Worm (Caenorhabditis elegans) whole organism, young adult: Measurements from ENCODE around the gene exc-6.

Experiments used
- B0019.2 ChIP-seq: fragments of 200-800 bp; sonication (Bioruptor generic); conservative IDR thresholded peaks from 2 replicates; pipeline ENCODE4 v1.3.6; 2022; ENCODE audit warnings: missing genetic modification reagents, missing genetic modification characterization, missing compliant biosample characterization
- B0261.1 ChIP-seq: sonication (generic microtip); optimal IDR thresholded peaks from 2 replicates; lab custom pipeline; 2016; ENCODE audit warnings: mild to moderate bottlenecking, missing genetic modification characterization, moderate library complexity, missing compliant biosample characterization
- B0336.3 ChIP-seq: fragments of 200-800 bp; sonication (Bioruptor generic); IDR thresholded peaks from 2 replicates; pipeline ENCODE4 v1.3.6; 2022; ENCODE audit warnings: missing genetic modification characterization, missing compliant biosample characterization
- F10E7.11 ChIP-seq: sonication (generic microtip); optimal IDR thresholded peaks from 2 replicates; lab custom pipeline; 2017; ENCODE audit warnings: mild to moderate bottlenecking, missing genetic modification characterization, moderate library complexity, missing compliant biosample characterization
- F33H1.4 ChIP-seq: fragments of 200-800 bp; sonication (Bioruptor generic); IDR thresholded peaks from 2 replicates; pipeline ENCODE4 v1.3.6; 2022; ENCODE audit warnings: missing genetic modification reagents, missing genetic modification characterization, missing compliant biosample characterization
- F37B4.10 ChIP-seq: fragments of 200-800 bp; sonication (Bioruptor generic); IDR thresholded peaks from 2 replicates; pipeline ENCODE4 v1.3.6; 2022; ENCODE audit warnings: missing genetic modification characterization, missing compliant biosample characterization
- F49E8.2 ChIP-seq: sonication (generic microtip); optimal IDR thresholded peaks from 3 replicates; lab custom pipeline; 2017; ENCODE audit warnings: missing genetic modification characterization, mild to moderate bottlenecking, missing compliant biosample characterization, antibody characterized with exemption, moderate library complexity; ENCODE audit not compliant: insufficient read depth
- F57C9.4 ChIP-seq: sonication (generic microtip); optimal IDR thresholded peaks from 2 replicates; lab custom pipeline; 2017; ENCODE audit warnings: mild to moderate bottlenecking, missing genetic modification characterization, missing compliant biosample characterization
- K11D2.4 ChIP-seq: fragments of 200-800 bp; sonication (Bioruptor generic); IDR thresholded peaks from 2 replicates; pipeline ENCODE4 v1.3.6; 2022; ENCODE audit warnings: missing genetic modification reagents, missing genetic modification characterization, missing compliant biosample characterization
- K12H6.12 ChIP-seq: fragments of 200-800 bp; sonication (Bioruptor generic); optimal IDR thresholded peaks from 2 replicates; lab custom pipeline; 2018; ENCODE audit warnings: mild to moderate bottlenecking, missing genetic modification characterization, missing compliant biosample characterization
- T07F8.4 ChIP-seq: sonication (generic microtip); optimal IDR thresholded peaks from 2 replicates; lab custom pipeline; 2016; ENCODE audit warnings: mild to moderate bottlenecking, missing genetic modification characterization, moderate library complexity, missing compliant biosample characterization
- akir-1 ChIP-seq: fragments of 200-800 bp; sonication (Bioruptor generic); optimal IDR thresholded peaks from 2 replicates; lab custom pipeline; 2018; ENCODE audit warnings: mild to moderate bottlenecking, missing genetic modification characterization, moderate library complexity, missing compliant biosample characterization
- aptf-3 ChIP-seq: fragments of 200-800 bp; sonication (Bioruptor generic); IDR thresholded peaks from 2 replicates; pipeline ENCODE4 v1.3.6; 2022; ENCODE audit warnings: missing genetic modification characterization, missing compliant biosample characterization
- atf-7 ChIP-seq: sonication (generic microtip); optimal IDR thresholded peaks from 2 replicates; lab custom pipeline; 2017; ENCODE audit warnings: mild to moderate bottlenecking, missing genetic modification characterization, missing compliant biosample characterization
- athp-1 ChIP-seq: sonication (generic microtip); optimal IDR thresholded peaks from 2 replicates; lab custom pipeline; 2017; ENCODE audit warnings: mild to moderate bottlenecking, missing genetic modification characterization, missing compliant biosample characterization
- attf-3 ChIP-seq: fragments of 200-800 bp; sonication (Bioruptor generic); conservative IDR thresholded peaks from 2 replicates; pipeline ENCODE4 v1.3.6; 2022; ENCODE audit warnings: missing genetic modification reagents, missing genetic modification characterization, missing compliant biosample characterization
- bed-2 ChIP-seq: fragments of 200-800 bp; sonication (Bioruptor generic); IDR thresholded peaks from 2 replicates; pipeline ENCODE4 v1.3.6; 2022; ENCODE audit warnings: missing genetic modification reagents, missing genetic modification characterization, missing compliant biosample characterization
- ceh-27 ChIP-seq: fragments of 200-800 bp; sonication (Bioruptor generic); optimal IDR thresholded peaks from 2 replicates; lab custom pipeline; 2018; ENCODE audit warnings: mild to moderate bottlenecking, missing genetic modification characterization, moderate library complexity, missing compliant biosample characterization
- ceh-58 ChIP-seq: fragments of 200-800 bp; sonication (Bioruptor generic); IDR thresholded peaks from 2 replicates; pipeline ENCODE4 v1.3.6; 2022; ENCODE audit warnings: missing genetic modification characterization, missing compliant biosample characterization
- egl-44 ChIP-seq: fragments of 200-800 bp; sonication (Bioruptor generic); IDR thresholded peaks from 2 replicates; pipeline ENCODE4 v1.3.6; 2022; ENCODE audit warnings: missing genetic modification reagents, missing genetic modification characterization, missing compliant biosample characterization
- egrh-3 ChIP-seq: fragments of 200-800 bp; sonication (Bioruptor generic); IDR thresholded peaks from 2 replicates; pipeline ENCODE4 v1.3.6; 2022; ENCODE audit warnings: missing genetic modification reagents, missing genetic modification characterization, missing compliant biosample characterization
- ekl-4 ChIP-seq: fragments of 200-800 bp; sonication (Bioruptor generic); IDR thresholded peaks from 2 replicates; pipeline ENCODE4 v1.3.6; 2022; ENCODE audit warnings: missing genetic modification reagents, missing genetic modification characterization, missing compliant biosample characterization
- fkh-3 ChIP-seq: sonication (generic microtip); optimal IDR thresholded peaks from 2 replicates; lab custom pipeline; 2016; ENCODE audit warnings: mild to moderate bottlenecking, missing genetic modification characterization, missing compliant biosample characterization
- him-1 ChIP-seq: sonication (generic microtip); optimal IDR thresholded peaks from 2 replicates; lab custom pipeline; 2016; ENCODE audit warnings: missing genotype, missing genetic modification reagents, missing genetic modification characterization, missing compliant biosample characterization
- hlh-26 ChIP-seq: fragments of 200-800 bp; sonication (Bioruptor generic); conservative IDR thresholded peaks from 2 replicates; pipeline ENCODE4 v1.3.6; 2022; ENCODE audit warnings: missing genetic modification reagents, missing genetic modification characterization, missing compliant biosample characterization
- hmg-20 ChIP-seq: fragments of 200-800 bp; sonication (Bioruptor generic); IDR thresholded peaks from 2 replicates; pipeline ENCODE4 v1.3.6; 2022; ENCODE audit warnings: missing genetic modification reagents, missing genetic modification characterization, missing compliant biosample characterization
- lag-1 ChIP-seq: fragments of 200-800 bp; sonication (Bioruptor generic); IDR thresholded peaks from 2 replicates; pipeline ENCODE4 v1.3.6; 2022; ENCODE audit warnings: missing genetic modification reagents, missing genetic modification characterization, missing compliant biosample characterization
- lin-26 ChIP-seq: fragments of 200-800 bp; sonication (Bioruptor generic); IDR thresholded peaks from 2 replicates; pipeline ENCODE4 v1.3.6; 2022; ENCODE audit warnings: missing genetic modification reagents, missing genetic modification characterization, missing compliant biosample characterization
- lin-54 ChIP-seq: fragments of 200-800 bp; sonication (Bioruptor generic); optimal IDR thresholded peaks from 2 replicates; lab custom pipeline; 2018; ENCODE audit warnings: mild to moderate bottlenecking, missing genetic modification characterization, missing compliant biosample characterization
- lir-1 ChIP-seq: fragments of 200-800 bp; sonication (Bioruptor generic); conservative IDR thresholded peaks from 2 replicates; pipeline ENCODE4 v1.3.6; 2022; ENCODE audit warnings: missing genetic modification reagents, missing genetic modification characterization, missing compliant biosample characterization
- lsl-1 ChIP-seq: fragments of 200-800 bp; sonication (Bioruptor generic); optimal IDR thresholded peaks from 2 replicates; lab custom pipeline; 2018; ENCODE audit warnings: mild to moderate bottlenecking, missing genetic modification characterization, moderate library complexity, missing compliant biosample characterization
- madf-3 ChIP-seq: fragments of 200-800 bp; sonication (Bioruptor generic); IDR thresholded peaks from 2 replicates; pipeline ENCODE4 v1.3.6; 2022; ENCODE audit warnings: missing genetic modification reagents, missing genetic modification characterization, missing compliant biosample characterization
- madf-6 ChIP-seq: fragments of 200-800 bp; sonication (Bioruptor generic); IDR thresholded peaks from 2 replicates; pipeline ENCODE4 v1.3.6; 2022; ENCODE audit warnings: missing genetic modification reagents, missing genetic modification characterization, missing compliant biosample characterization
- mcd-1 ChIP-seq: fragments of 200-800 bp; sonication (Bioruptor generic); IDR thresholded peaks from 2 replicates; pipeline ENCODE4 v1.3.6; 2022; ENCODE audit warnings: missing genetic modification reagents, missing genetic modification characterization, missing compliant biosample characterization
- mel-28 ChIP-seq: sonication (generic microtip); optimal IDR thresholded peaks from 2 replicates; lab custom pipeline; 2016; ENCODE audit warnings: borderline replicate concordance, mild to moderate bottlenecking, missing genetic modification characterization, missing compliant biosample characterization
- mes-4 ChIP-seq: sonication (generic microtip); optimal IDR thresholded peaks from 2 replicates; lab custom pipeline; 2016; ENCODE audit warnings: missing genotype, missing genetic modification characterization, missing compliant biosample characterization
- nhr-179 ChIP-seq: sonication (generic microtip); optimal IDR thresholded peaks from 2 replicates; lab custom pipeline; 2016; ENCODE audit warnings: mild to moderate bottlenecking, missing genetic modification characterization, missing compliant biosample characterization
- pbrm-1 ChIP-seq: fragments of 200-800 bp; sonication (Bioruptor generic); IDR thresholded peaks from 2 replicates; pipeline ENCODE4 v1.3.6; 2022; ENCODE audit warnings: missing genetic modification reagents, missing genetic modification characterization, missing compliant biosample characterization
- rcor-1 ChIP-seq: fragments of 200-800 bp; sonication (Bioruptor generic); IDR thresholded peaks from 2 replicates; pipeline ENCODE4 v1.3.6; 2022; ENCODE audit warnings: missing genetic modification reagents, missing genetic modification characterization, missing compliant biosample characterization
- repo-1 ChIP-seq: sonication (generic microtip); optimal IDR thresholded peaks from 2 replicates; lab custom pipeline; 2017; ENCODE audit warnings: mild to moderate bottlenecking, missing genetic modification characterization, missing compliant biosample characterization
- sea-2 ChIP-seq: fragments of 200-800 bp; sonication (Bioruptor generic); IDR thresholded peaks from 2 replicates; pipeline ENCODE4 v1.3.6; 2022; ENCODE audit warnings: missing genetic modification characterization, missing compliant biosample characterization
- snpc-3.4 ChIP-seq: sonication (generic microtip); optimal IDR thresholded peaks from 2 replicates; lab custom pipeline; 2017; ENCODE audit warnings: missing genetic modification characterization, mild to moderate bottlenecking, missing compliant biosample characterization, antibody characterized with exemption, moderate library complexity, missing genotype, missing genetic modification reagents
- zfh-2 ChIP-seq: fragments of 200-800 bp; sonication (Bioruptor generic); conservative IDR thresholded peaks from 2 replicates; pipeline ENCODE4 v1.3.6; 2022; ENCODE audit warnings: missing genetic modification reagents, missing genetic modification characterization, missing compliant biosample characterization
- ztf-22 ChIP-seq: fragments of 200-800 bp; sonication (Bioruptor generic); optimal IDR thresholded peaks from 2 replicates; lab custom pipeline; 2018; ENCODE audit warnings: mild to moderate bottlenecking, missing genetic modification characterization, moderate library complexity, missing compliant biosample characterization
- ztf-3 ChIP-seq: fragments of 200-800 bp; sonication (Bioruptor generic); optimal IDR thresholded peaks from 2 replicates; lab custom pipeline; 2018; ENCODE audit warnings: mild to moderate bottlenecking, missing genetic modification characterization, missing compliant biosample characterization

The exc-6 gene

DNA sequence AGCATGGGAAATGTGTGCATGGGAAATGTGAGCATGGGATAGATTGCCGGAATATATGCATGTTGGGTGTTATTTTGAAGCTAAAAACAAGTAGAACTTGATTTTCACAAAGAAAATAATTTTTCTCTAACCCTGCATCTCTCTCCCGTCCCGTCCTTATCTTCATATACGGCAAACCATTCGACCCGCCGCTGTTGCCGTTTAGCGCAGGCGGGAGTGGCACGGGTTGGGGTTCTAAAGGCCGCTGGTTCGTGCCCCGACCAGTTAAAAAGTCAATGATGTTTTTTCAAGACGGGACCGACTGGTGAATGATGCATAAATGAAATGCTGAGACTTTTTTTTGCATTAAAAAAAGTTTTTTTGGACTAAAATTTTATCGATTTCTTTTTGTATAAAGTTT lies 19.2 kb downstream of the exc-6 start (continued):
- no peak for TF ChIP-seq F10E7.11
- TF ChIP-seq fkh-3 (tag; lab: Kevin White, UChicago), result peak; percentile 21
- TF ChIP-seq ceh-58 (GFP tag; lab: Robert Waterston, UW), result no peak
- peak; percentile 36 for TF ChIP-seq athp-1 (tag; lab: Kevin White, UChicago)
- peak; percentile 64; the same call in 1 of the 2 replicates for TF ChIP-seq pbrm-1
- no peak for TF ChIP-seq akir-1 (GFP tag; lab: Kevin White, UChicago)
- peak; percentile 48 for TF ChIP-seq lin-54 (GFP tag; lab: Kevin White, UChicago)
- TF ChIP-seq zfh-2 (GFP tag; lab: Robert Waterston, UW), result peak; percentile 53
- no peak for TF ChIP-seq ekl-4
- no peak for TF ChIP-seq hmg-20 (GFP tag; lab: Robert Waterston, UW)
- 0 out of 2 replicates have a peak, but pooled peaks have one; percentile 24 for TF ChIP-seq rcor-1 (GFP tag; lab: Robert Waterston, UW)
- no peak for TF ChIP-seq B0336.3 (GFP tag; lab: Robert Waterston, UW)
- TF ChIP-seq mes-4 (tag; lab: Kevin White, UChicago), result no peak
- TF ChIP-seq aptf-3 (GFP tag; lab: Robert Waterston, UW), result 0 out of 2 replicates have a peak, but pooled peaks have one; percentile 48
- no peak for TF ChIP-seq lir-1 (GFP tag; lab: Robert Waterston, UW)
- no peak for TF ChIP-seq sea-2 (GFP tag; lab: Robert Waterston, UW)
- TF ChIP-seq atf-7 (tag; lab: Kevin White, UChicago), result peak; percentile 20
- TF ChIP-seq egl-44, result no peak
- TF ChIP-seq B0261.1 (tag; lab: Kevin White, UChicago), result peak; percentile 77
- TF ChIP-seq hlh-26 (GFP tag; lab: Robert Waterston, UW), result no peak
- TF ChIP-seq egrh-3 (GFP tag; lab: Robert Waterston, UW), result 0 out of 2 replicates have a peak, but pooled peaks have one; percentile 25
- TF ChIP-seq F33H1.4 (GFP tag; lab: Robert Waterston, UW), result peak; percentile 33; the same call in 1 of the 2 replicates
- peak; percentile 52 for TF ChIP-seq lsl-1 (GFP tag; lab: Kevin White, UChicago)

DNA sequence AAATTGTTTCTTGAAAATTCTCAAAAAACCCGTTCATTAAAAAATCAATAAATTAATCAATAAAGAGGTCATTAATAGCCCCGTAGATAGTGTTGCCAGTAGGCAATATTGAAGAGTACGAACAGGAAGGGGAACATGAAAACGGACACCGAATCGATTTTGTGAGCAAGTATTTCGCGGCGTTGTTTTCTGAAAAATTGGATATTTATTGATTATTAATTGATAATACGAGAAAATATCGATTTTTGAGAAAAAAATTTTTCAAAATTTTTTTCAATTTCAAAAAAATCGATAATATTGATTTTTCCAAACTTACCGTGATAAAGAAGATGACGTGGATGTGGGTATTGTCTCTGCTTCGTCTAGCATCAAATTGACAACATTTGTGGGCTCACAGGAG lies 22.5 kb downstream of the exc-6 start:
- TF ChIP-seq F57C9.4 (tag; lab: Kevin White, UChicago), result no peak
- TF ChIP-seq snpc-3.4 (tag; lab: Kevin White, UChicago), result no peak
- no peak for TF ChIP-seq egl-44
- TF ChIP-seq hlh-26 (GFP tag; lab: Robert Waterston, UW), result no peak
- TF ChIP-seq him-1, result no peak
- no peak for TF ChIP-seq mcd-1
- TF ChIP-seq madf-6, result no peak
- no peak for TF ChIP-seq mel-28 (tag; lab: Kevin White, UChicago)
- no peak for TF ChIP-seq madf-3 (GFP tag; lab: Robert Waterston, UW)
- TF ChIP-seq lag-1, result no peak
- no peak for TF ChIP-seq F49E8.2 (tag; lab: Kevin White, UChicago)
- no peak for TF ChIP-seq K12H6.12
- TF ChIP-seq bed-2, result no peak
- no peak for TF ChIP-seq ztf-3
- TF ChIP-seq, all 124 proteins: peak for 0

DNA sequence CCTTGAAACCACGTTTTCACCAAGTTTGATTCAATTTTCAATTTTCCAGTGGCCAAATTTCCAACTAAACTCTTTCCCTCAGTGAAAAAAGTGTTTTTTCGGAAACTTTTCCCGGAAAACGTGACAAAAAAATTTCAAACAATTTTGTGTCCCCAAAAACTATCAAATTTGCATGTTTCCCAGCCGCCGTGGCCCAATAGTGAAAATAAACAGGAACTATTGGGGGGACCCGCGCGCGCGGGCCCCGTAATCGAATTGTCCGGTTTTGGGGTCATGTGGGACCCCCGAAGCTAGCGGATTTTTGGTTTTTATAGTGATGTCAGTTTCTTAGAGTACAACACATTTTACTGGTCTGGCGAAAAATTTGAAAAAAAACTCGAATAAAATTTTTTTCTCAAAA lies 28.5 kb downstream of the exc-6 start:
- TF ChIP-seq athp-1 (tag; lab: Kevin White, UChicago), result no peak
- 0 out of 2 replicates have a peak, but pooled peaks have one; percentile 31 for TF ChIP-seq zfh-2 (GFP tag; lab: Robert Waterston, UW)

DNA sequence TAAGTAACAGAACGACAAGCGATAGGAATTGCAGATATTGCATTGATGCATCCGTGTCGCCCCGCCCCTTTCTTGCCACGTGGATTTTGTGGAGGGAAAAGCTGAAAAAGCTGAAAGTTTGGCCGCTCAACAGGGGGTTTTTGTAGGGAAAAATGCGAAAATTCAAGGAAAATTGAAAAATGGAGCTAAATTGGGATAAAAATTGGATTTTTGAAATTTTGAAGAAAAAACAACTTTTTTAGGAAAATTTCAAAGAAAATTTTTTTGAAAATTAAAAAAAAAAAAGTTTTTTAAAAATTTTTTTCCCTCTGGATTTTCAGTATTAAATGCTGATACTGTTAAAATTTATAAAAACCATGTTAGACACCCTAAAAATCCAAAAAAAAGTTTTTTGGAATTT lies 32.9 kb downstream of the exc-6 start, which contains the start of gene lgc-46:
Gene lgc-46 (minus strand): TSS at position 101 of the 400 bp plus-strand sequence.
- TF ChIP-seq repo-1 (tag; lab: Kevin White, UChicago) (no peak), ceh-58 (GFP tag; lab: Robert Waterston, UW) (no peak), ztf-22 (GFP tag; lab: Kevin White, UChicago) (no peak), T07F8.4 (tag; lab: Kevin White, UChicago) (no peak), lir-1 (GFP tag; lab: Robert Waterston, UW) (no peak), ceh-27 (GFP tag; lab: Kevin White, UChicago) (no peak), K11D2.4 (GFP tag; lab: Robert Waterston, UW) (no peak), lin-26 (GFP tag; lab: Robert Waterston, UW) (no peak), F37B4.10 (no peak), nhr-179 (tag; lab: Kevin White, UChicago) (no peak), ztf-3 (no peak), attf-3 (GFP tag; lab: Robert Waterston, UW) (no peak), athp-1 (tag; lab: Kevin White, UChicago) (no peak), hmg-20 (GFP tag; lab: Robert Waterston, UW) (no peak), B0019.2 (GFP tag; lab: Robert Waterston, UW) (no peak)
